ENCODE assay signal across 5 worm cellular contexts in genomic region chrIII:4998956-4999425, ce11.
TF ChIP-seq lines count a peak whose summit lies in the region.

Gene smcr-8 (plus strand): TSS chrIII:4999375.

TF ChIP-seq in whole organism, L1 larva, 84 proteins besides CTCF, POLR2A, EP300 and RAD21:
- TF ChIP-seq ceh-90 (tag; optimal IDR thresholded peaks at IDR 0.05; lab: Kevin White, UChicago), result peak; percentile 23
- peak in 1 of 2 experiments; percentile 28 for TF ChIP-seq lsy-2 (tag; optimal IDR thresholded peaks at IDR 0.05; lab: Kevin White, UChicago)
- TF ChIP-seq egl-13 (tag; optimal IDR thresholded peaks at IDR 0.05; lab: Kevin White, UChicago), result no peak
- TF ChIP-seq elt-2 (tag; optimal IDR thresholded peaks at IDR 0.05; lab: Kevin White, UChicago), result no peak
- no peak for TF ChIP-seq efl-1 (optimal IDR thresholded peaks at IDR 0.05; lab: Kevin White, UChicago)
- TF ChIP-seq efl-1 (GFP tag; optimal IDR thresholded peaks at IDR 0.05 in 1 of 2; lab: Kevin White, UChicago), result peak; percentile 39 to 58
- peak in 1 of 3 experiments; percentile 14 for TF ChIP-seq dpl-1 (GFP tag; optimal IDR thresholded peaks at IDR 0.05; lab: Kevin White, UChicago)
- TF ChIP-seq mef-2 (tag; optimal IDR thresholded peaks at IDR 0.05; lab: Kevin White, UChicago), result no peak
- TF ChIP-seq lin-35 (GFP tag; optimal IDR thresholded peaks at IDR 0.05; lab: Kevin White, UChicago), result peak in 1 of 2 experiments; percentile 2
- no peak for TF ChIP-seq snpc-4 (tag; optimal IDR thresholded peaks at IDR 0.05; lab: Kevin White, UChicago)
- no peak for TF ChIP-seq ceh-8 (GFP tag; optimal IDR thresholded peaks at IDR 0.05; lab: Kevin White, UChicago)
- TF ChIP-seq rnt-1 (tag; optimal IDR thresholded peaks at IDR 0.05; lab: Kevin White, UChicago), result peak; percentile 27
- no peak for TF ChIP-seq nhr-11 (tag; optimal IDR thresholded peaks at IDR 0.05; lab: Kevin White, UChicago)

TF ChIP-seq in whole organism, L3 larva, 47 proteins besides CTCF, POLR2A, EP300 and RAD21:
- TF ChIP-seq pha-4 (tag; optimal IDR thresholded peaks at IDR 0.05; lab: Kevin White, UChicago) (no peak), R02D3.7 (tag; optimal IDR thresholded peaks at IDR 0.05; lab: Kevin White, UChicago) (no peak), nfya-1 (tag; optimal IDR thresholded peaks at IDR 0.05; lab: Kevin White, UChicago; ENCODE audit: insufficient read depth) (peak; percentile 5), ama-1 (optimal IDR thresholded peaks at IDR 0.05; lab: Kevin White, UChicago) (no peak), nhr-77 (tag; optimal IDR thresholded peaks at IDR 0.05; lab: Kevin White, UChicago) (no peak), pqm-1 (tag; optimal IDR thresholded peaks at IDR 0.05; lab: Kevin White, UChicago) (no peak), jun-1 (tag; optimal IDR thresholded peaks at IDR 0.05; lab: Kevin White, UChicago) (no peak), snpc-4 (tag; optimal IDR thresholded peaks at IDR 0.05; lab: Kevin White, UChicago) (peak; percentile 2), mdl-1 (tag; optimal IDR thresholded peaks at IDR 0.05; lab: Kevin White, UChicago) (no peak), ztf-11 (tag; optimal IDR thresholded peaks at IDR 0.05; lab: Kevin White, UChicago) (no peak), nhr-12 (tag; optimal IDR thresholded peaks at IDR 0.05; lab: Kevin White, UChicago) (no peak), lsy-12 (tag; optimal IDR thresholded peaks at IDR 0.05; lab: Kevin White, UChicago) (no peak), unc-39 (tag; optimal IDR thresholded peaks at IDR 0.05; lab: Kevin White, UChicago) (no peak), nhr-67 (tag; optimal IDR thresholded peaks at IDR 0.05; lab: Kevin White, UChicago) (no peak), egl-5 (tag; optimal IDR thresholded peaks at IDR 0.05; lab: Kevin White, UChicago) (no peak), nhr-43 (tag; optimal IDR thresholded peaks at IDR 0.05; lab: Kevin White, UChicago; ENCODE audit: poor library complexity, severe bottlenecking) (no peak), fkh-10 (GFP tag; optimal IDR thresholded peaks at IDR 0.05; lab: Kevin White, UChicago) (no peak)

TF ChIP-seq in whole organism, L4 larva, 104 proteins besides CTCF, POLR2A, EP300 and RAD21 (continues in another document):
- no peak for TF ChIP-seq dve-1 (tag; optimal IDR thresholded peaks at IDR 0.05; lab: Kevin White, UChicago; ENCODE audit: insufficient read depth)
- no peak for TF ChIP-seq ZK546.5 (tag; optimal IDR thresholded peaks at IDR 0.05; lab: Kevin White, UChicago)
- TF ChIP-seq tra-1 (GFP tag; IDR thresholded peaks at IDR 0.05; lab: Robert Waterston, UW), result 0 out of 2 replicates have a peak, but pooled peaks have one; percentile 30
- TF ChIP-seq Y48G9A.11 (GFP tag; IDR thresholded peaks at IDR 0.05; lab: Robert Waterston, UW), result 0 out of 2 replicates have a peak, but pooled peaks have one; percentile 30
- TF ChIP-seq lin-13 (GFP tag; optimal IDR thresholded peaks at IDR 0.05; lab: Kevin White, UChicago), result no peak
- no peak for TF ChIP-seq nhr-28 (tag; optimal IDR thresholded peaks at IDR 0.05; lab: Kevin White, UChicago)
- no peak for TF ChIP-seq Y75B8A.6 (GFP tag; IDR thresholded peaks at IDR 0.05; lab: Robert Waterston, UW)
- TF ChIP-seq dpl-1 (GFP tag; optimal IDR thresholded peaks at IDR 0.05; lab: Kevin White, UChicago), result peak; percentile 4
- no peak for TF ChIP-seq T26A8.4 (GFP tag; IDR thresholded peaks at IDR 0.05; lab: Robert Waterston, UW)
- peak; percentile 74 for TF ChIP-seq mes-2 (tag; optimal IDR thresholded peaks at IDR 0.05; lab: Kevin White, UChicago; ENCODE audit: poor library complexity, severe bottlenecking)
- TF ChIP-seq ceh-32 (tag; optimal IDR thresholded peaks at IDR 0.05; lab: Kevin White, UChicago; ENCODE audit: poor library complexity), result no peak
- no peak for TF ChIP-seq ZK337.2 (GFP tag; IDR thresholded peaks at IDR 0.05; lab: Robert Waterston, UW)
- no peak for TF ChIP-seq hlh-30 (tag; optimal IDR thresholded peaks at IDR 0.05; lab: Kevin White, UChicago; ENCODE audit: insufficient read depth)
- no peak for TF ChIP-seq pqm-1 (tag; optimal IDR thresholded peaks at IDR 0.05; lab: Kevin White, UChicago)
- TF ChIP-seq F44E2.7 (GFP tag; IDR thresholded peaks at IDR 0.05; lab: Robert Waterston, UW), result no peak
- TF ChIP-seq zfp-3 (GFP tag; conservative IDR thresholded peaks at IDR 0.05; lab: Robert Waterston, UW), result no peak
- no peak for TF ChIP-seq ceh-44 (GFP tag; IDR thresholded peaks at IDR 0.05; lab: Robert Waterston, UW)
- no peak for TF ChIP-seq duxl-1 (tag; optimal IDR thresholded peaks at IDR 0.05; lab: Kevin White, UChicago; ENCODE audit: poor library complexity)
- TF ChIP-seq egl-27 (tag; optimal IDR thresholded peaks at IDR 0.05; lab: Kevin White, UChicago), result no peak
- TF ChIP-seq lsy-2 (tag; optimal IDR thresholded peaks at IDR 0.05; lab: Kevin White, UChicago), result peak in 1 of 2 experiments; percentile 2
- peak in 1 of 2 experiments; percentile 44 for TF ChIP-seq hif-1 (tag; optimal IDR thresholded peaks at IDR 0.05; lab: Kevin White, UChicago)

TF ChIP-seq in whole organism, late embryonic, 69 proteins besides CTCF, POLR2A, EP300 and RAD21:
- no peak for TF ChIP-seq zip-5 (tag; optimal IDR thresholded peaks at IDR 0.05; lab: Kevin White, UChicago)
- TF ChIP-seq dmd-4 (tag; optimal IDR thresholded peaks at IDR 0.05; lab: Kevin White, UChicago; ENCODE audit: borderline replicate concordance), result no peak
- no peak for TF ChIP-seq nhr-11 (tag; optimal IDR thresholded peaks at IDR 0.05; lab: Kevin White, UChicago)
- no peak for TF ChIP-seq hlh-15 (tag; optimal IDR thresholded peaks at IDR 0.05; lab: Kevin White, UChicago)
- TF ChIP-seq ceh-18 (tag; optimal IDR thresholded peaks at IDR 0.05; lab: Kevin White, UChicago), result no peak
- TF ChIP-seq ztf-16 (tag; optimal IDR thresholded peaks at IDR 0.05; lab: Kevin White, UChicago), result no peak
- TF ChIP-seq ets-4 (tag; optimal IDR thresholded peaks at IDR 0.05; lab: Kevin White, UChicago), result peak; percentile 73
- TF ChIP-seq pros-1 (tag; optimal IDR thresholded peaks at IDR 0.05; lab: Kevin White, UChicago), result no peak
- no peak for TF ChIP-seq ceh-19 (GFP tag; optimal IDR thresholded peaks at IDR 0.05; lab: Kevin White, UChicago)
- TF ChIP-seq K02D7.2 (tag; optimal IDR thresholded peaks at IDR 0.05; lab: Kevin White, UChicago), result no peak
- TF ChIP-seq ama-1 (optimal IDR thresholded peaks at IDR 0.05; lab: Kevin White, UChicago), result no peak
- TF ChIP-seq hlh-30 (tag; optimal IDR thresholded peaks at IDR 0.05; lab: Kevin White, UChicago; ENCODE audit: insufficient read depth), result no peak
- TF ChIP-seq K09A11.1 (tag; optimal IDR thresholded peaks at IDR 0.05; lab: Kevin White, UChicago; ENCODE audit: insufficient read depth), result no peak
- TF ChIP-seq ceh-2 (tag; optimal IDR thresholded peaks at IDR 0.05; lab: Kevin White, UChicago), result peak; percentile 24
- no peak for TF ChIP-seq npax-4 (tag; optimal IDR thresholded peaks at IDR 0.05; lab: Kevin White, UChicago)

TF ChIP-seq in whole organism, young adult, 124 proteins besides CTCF, POLR2A, EP300 and RAD21 (continues in another document):
- TF ChIP-seq nhr-179 (tag; optimal IDR thresholded peaks at IDR 0.05; lab: Kevin White, UChicago) (no peak), Y56A3A.18 (GFP tag; IDR thresholded peaks at IDR 0.05; lab: Robert Waterston, UW) (no peak), lsy-27 (tag; optimal IDR thresholded peaks at IDR 0.05; lab: Kevin White, UChicago; ENCODE audit: borderline replicate concordance, insufficient read depth) (no peak), hlh-26 (GFP tag; conservative IDR thresholded peaks at IDR 0.05; lab: Robert Waterston, UW) (no peak), hlh-12 (tag; optimal IDR thresholded peaks at IDR 0.05; lab: Kevin White, UChicago) (no peak), sea-2 (GFP tag; IDR thresholded peaks at IDR 0.05; lab: Robert Waterston, UW) (no peak), Y67H2A.10 (GFP tag; conservative IDR thresholded peaks at IDR 0.05; lab: Robert Waterston, UW) (no peak), F55B11.4 (tag; optimal IDR thresholded peaks at IDR 0.05; lab: Kevin White, UChicago; ENCODE audit: borderline replicate concordance, insufficient read depth) (no peak), ccch-3 (GFP tag; optimal IDR thresholded peaks at IDR 0.05; lab: Kevin White, UChicago) (peak; percentile 3), Y53F4B.3 (GFP tag; IDR thresholded peaks at IDR 0.05; lab: Robert Waterston, UW) (no peak), hsf-1 (GFP tag; IDR thresholded peaks at IDR 0.05; lab: Robert Waterston, UW) (no peak), nhr-90 (tag; optimal IDR thresholded peaks at IDR 0.05; lab: Kevin White, UChicago) (no peak), ceh-40 (GFP tag; IDR thresholded peaks at IDR 0.05; lab: Robert Waterston, UW) (no peak), lin-35 (GFP tag; optimal IDR thresholded peaks at IDR 0.05; lab: Kevin White, UChicago) (no peak), snpc-4 (GFP tag; optimal IDR thresholded peaks at IDR 0.05; lab: Kevin White, UChicago) (no peak), snpc-4 (tag; optimal IDR thresholded peaks at IDR 0.05; lab: Kevin White, UChicago) (no peak), Y53G8AR.9 (GFP tag; conservative IDR thresholded peaks at IDR 0.05; lab: Robert Waterston, UW) (no peak), hmg-1.2 (GFP tag; IDR thresholded peaks at IDR 0.05; lab: Robert Waterston, UW) (no peak), F33H1.4 (GFP tag; IDR thresholded peaks at IDR 0.05; lab: Robert Waterston, UW) (peak; percentile 55), die-1 (tag; optimal IDR thresholded peaks at IDR 0.05; lab: Kevin White, UChicago) (no peak), ztf-18 (tag; optimal IDR thresholded peaks at IDR 0.05; lab: Kevin White, UChicago) (peak; percentile 72), ztf-25 (GFP tag; IDR thresholded peaks at IDR 0.05; lab: Robert Waterston, UW) (no peak), attf-6 (GFP tag; IDR thresholded peaks at IDR 0.05; lab: Robert Waterston, UW) (no peak), snpc-1.1 (tag; optimal IDR thresholded peaks at IDR 0.05; lab: Kevin White, UChicago; ENCODE audit: insufficient read depth) (no peak), nhr-27 (tag; optimal IDR thresholded peaks at IDR 0.05; lab: Kevin White, UChicago) (no peak), zim-3 (tag; optimal IDR thresholded peaks at IDR 0.05; lab: Kevin White, UChicago) (no peak), aptf-3 (GFP tag; IDR thresholded peaks at IDR 0.05; lab: Robert Waterston, UW) (no peak), bed-1 (GFP tag; IDR thresholded peaks at IDR 0.05; lab: Robert Waterston, UW) (no peak), F52B5.7 (tag; optimal IDR thresholded peaks at IDR 0.05; lab: Kevin White, UChicago) (no peak), F39B2.1 (GFP tag; IDR thresholded peaks at IDR 0.05; lab: Robert Waterston, UW) (no peak), chd-7 (tag; optimal IDR thresholded peaks at IDR 0.05; lab: Kevin White, UChicago) (no peak), snpc-1.3 (tag; optimal IDR thresholded peaks at IDR 0.05; lab: Kevin White, UChicago; ENCODE audit: insufficient read depth) (no peak), sptf-2 (GFP tag; optimal IDR thresholded peaks at IDR 0.05; lab: Kevin White, UChicago) (peak; percentile 33), rpc-1 (optimal IDR thresholded peaks at IDR 0.05; lab: Kevin White, UChicago) (no peak), rpc-1 (tag; optimal IDR thresholded peaks at IDR 0.05; lab: Kevin White, UChicago) (no peak), xnd-1 (tag; optimal IDR thresholded peaks at IDR 0.05; lab: Kevin White, UChicago) (peak; percentile 82)
